Fruit fly (Drosophila melanogaster): ENCODE data around the gene SP1029.

DNA sequence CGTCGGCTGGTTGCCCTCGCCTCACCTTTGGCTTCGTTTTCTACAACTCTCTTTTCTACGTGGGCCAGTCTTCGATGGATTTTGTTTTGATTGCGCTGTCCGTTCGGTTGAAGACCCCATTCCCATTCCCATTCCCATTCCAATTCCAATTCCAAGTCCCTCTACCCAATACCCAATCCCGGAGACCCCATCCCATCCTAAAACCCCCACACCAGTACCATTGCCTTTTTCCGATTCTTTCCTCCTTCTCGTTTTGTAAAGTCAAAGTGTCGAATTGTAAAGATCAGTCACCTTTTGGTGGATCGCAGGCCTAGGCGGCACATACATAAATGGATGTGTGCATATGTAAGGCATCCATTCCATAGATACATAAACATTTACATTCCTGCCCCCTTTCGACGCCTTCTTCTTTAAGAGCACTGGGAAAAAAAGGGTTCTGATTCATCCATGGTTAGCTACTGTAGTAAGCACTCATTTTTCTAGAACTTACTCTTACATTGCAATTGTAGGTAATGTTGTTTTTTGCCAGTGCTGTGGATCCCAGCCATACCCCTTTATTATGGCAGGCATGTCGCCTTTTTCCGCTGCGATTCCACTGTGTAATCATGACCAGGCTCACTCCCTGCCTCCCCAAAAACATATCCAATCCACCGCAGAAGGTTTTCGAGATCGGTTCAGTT, 49.6 kb upstream of the SP1029 start:
- TF ChIP-seq pad (GFP tag; optimal IDR thresholded peaks at IDR 0.05) (no peak), cnc (optimal IDR thresholded peaks at IDR 0.05) (no peak), ovo (GFP tag; optimal IDR thresholded peaks at IDR 0.05) (no peak)
